Worm (Caenorhabditis elegans): ENCODE results near the gene pbs-6.

The pbs-6 gene

ce11 chrIII:8240948-8241347 is 2.9 kb downstream of the pbs-6 start:
- TF ChIP-seq unc-55 (GFP tag; optimal IDR thresholded peaks at IDR 0.05) (no peak), nhr-129 (tag; optimal IDR thresholded peaks at IDR 0.05) (no peak), crh-2 (tag; optimal IDR thresholded peaks at IDR 0.05) (no peak), nhr-11 (tag; optimal IDR thresholded peaks at IDR 0.05) (no peak), fos-1 (tag; optimal IDR thresholded peaks at IDR 0.05) (no peak), nhr-237 (tag; optimal IDR thresholded peaks at IDR 0.05) (no peak), zag-1 (tag; optimal IDR thresholded peaks at IDR 0.05) (no peak), skn-1 (tag; optimal IDR thresholded peaks at IDR 0.05) (no peak)

- TF ChIP-seq fos-1 (tag; optimal IDR thresholded peaks at IDR 0.05) (peak; percentile 93), F13H6.1 (tag; optimal IDR thresholded peaks at IDR 0.05) (no peak), unc-55 (GFP tag; optimal IDR thresholded peaks at IDR 0.05) (no peak), crh-2 (tag; optimal IDR thresholded peaks at IDR 0.05) (no peak), nhr-6 (tag; optimal IDR thresholded peaks at IDR 0.05) (no peak), nhr-237 (tag; optimal IDR thresholded peaks at IDR 0.05) (no peak)
Measured at ce11 chrIII:8240247-8240646, 3.6 kb downstream of the pbs-6 start.

- TF ChIP-seq fos-1 (tag; optimal IDR thresholded peaks at IDR 0.05) (peak; percentile 69), nhr-23 (tag; optimal IDR thresholded peaks at IDR 0.05) (no peak), sma-9 (GFP tag; optimal IDR thresholded peaks at IDR 0.05) (no peak), sma-9 (tag; optimal IDR thresholded peaks at IDR 0.05) (no peak)
Measured at ce11 chrIII:8239325-8239724, 4.6 kb downstream of the pbs-6 start, which contains the start of gene tsp-1. TSS of gene tsp-1 (minus strand) at chrIII:8239423.

- peak; percentile 93 for TF ChIP-seq fos-1 (tag; optimal IDR thresholded peaks at IDR 0.05)
- peak in 1 of 2 experiments; percentile 2 for TF ChIP-seq lsy-2 (tag; optimal IDR thresholded peaks at IDR 0.05)
- no peak for TF ChIP-seq nhr-25 (tag; optimal IDR thresholded peaks at IDR 0.05)
- peak; percentile 3 for TF ChIP-seq gmeb-1 (tag; optimal IDR thresholded peaks at IDR 0.05)
- no peak for TF ChIP-seq nhr-12 (tag; optimal IDR thresholded peaks at IDR 0.05)
- no peak for TF ChIP-seq crh-2 (tag; optimal IDR thresholded peaks at IDR 0.05)
- no peak for TF ChIP-seq nhr-10 (tag; optimal IDR thresholded peaks at IDR 0.05)
Measured at ce11 chrIII:8237827-8238226, 6.1 kb downstream of the pbs-6 start, which contains the start of gene tsp-2. TSS of gene tsp-2 (minus strand) at chrIII:8237935.

ce11 chrIII:8235880-8236279 is 8.0 kb downstream of the pbs-6 start, which contains the start of gene C02F5.5:
TSS of gene C02F5.5 (plus strand) at chrIII:8236180.
- TF ChIP-seq nhr-23 (tag; optimal IDR thresholded peaks at IDR 0.05): no peak
- no peak for TF ChIP-seq Y55F3AM.14 (GFP tag; optimal IDR thresholded peaks at IDR 0.05)
- TF ChIP-seq lin-39 (tag; optimal IDR thresholded peaks at IDR 0.05): no peak
- TF ChIP-seq F13H6.1 (tag; optimal IDR thresholded peaks at IDR 0.05): no peak
- no peak for TF ChIP-seq elt-3 (tag; optimal IDR thresholded peaks at IDR 0.05)
- no peak for TF ChIP-seq lsy-2 (tag; optimal IDR thresholded peaks at IDR 0.05)
- TF ChIP-seq ama-1 (optimal IDR thresholded peaks at IDR 0.05): no peak
- no peak for TF ChIP-seq elt-1 (tag; optimal IDR thresholded peaks at IDR 0.05)
- no peak for TF ChIP-seq lin-11 (tag; optimal IDR thresholded peaks at IDR 0.05)
- no peak for TF ChIP-seq fos-1 (tag; optimal IDR thresholded peaks at IDR 0.05)
- TF ChIP-seq blmp-1 (tag; optimal IDR thresholded peaks at IDR 0.05; ENCODE audit: insufficient read depth): no peak
- TF ChIP-seq ztf-1 (GFP tag; conservative IDR thresholded peaks at IDR 0.05): no peak
- no peak for TF ChIP-seq nhr-237 (tag; optimal IDR thresholded peaks at IDR 0.05)
- TF ChIP-seq ztf-11 (tag; optimal IDR thresholded peaks at IDR 0.05): no peak
- TF ChIP-seq ceh-82 (tag; optimal IDR thresholded peaks at IDR 0.05): no peak

- TF ChIP-seq fos-1 (tag; optimal IDR thresholded peaks at IDR 0.05) (no peak), peb-1 (tag; optimal IDR thresholded peaks at IDR 0.05) (no peak), unc-55 (GFP tag; optimal IDR thresholded peaks at IDR 0.05) (no peak), crh-2 (tag; optimal IDR thresholded peaks at IDR 0.05) (no peak), nhr-77 (tag; optimal IDR thresholded peaks at IDR 0.05) (no peak)
Measured at ce11 chrIII:8235358-8235757, 8.5 kb downstream of the pbs-6 start, which contains the start of gene C02F5.14. TSS of gene C02F5.14 (minus strand) at chrIII:8235514.

ce11 chrIII:8232634-8233033 is 11.3 kb downstream of the pbs-6 start, which contains the start of gene henn-1:
TSS of gene henn-1 (plus strand) at chrIII:8232651.
- no peak for TF ChIP-seq ceh-82 (tag; optimal IDR thresholded peaks at IDR 0.05)
- TF ChIP-seq lin-11 (tag; optimal IDR thresholded peaks at IDR 0.05): no peak
- TF ChIP-seq ceh-16 (tag; optimal IDR thresholded peaks at IDR 0.05): no peak
- TF ChIP-seq egl-27 (tag; optimal IDR thresholded peaks at IDR 0.05): no peak
- TF ChIP-seq mdl-1 (tag; optimal IDR thresholded peaks at IDR 0.05): no peak
- no peak for TF ChIP-seq lin-39 (tag; optimal IDR thresholded peaks at IDR 0.05)
- no peak for TF ChIP-seq snpc-4 (tag; optimal IDR thresholded peaks at IDR 0.05)
- TF ChIP-seq C34F6.9 (tag; optimal IDR thresholded peaks at IDR 0.05): no peak

All from whole organism, L2 larva.